Worm (Caenorhabditis elegans) whole organism, L2 larva: ENCODE data around the gene exp-1.

Experiments
- C34F6.9 ChIP-seq: fragments of 150-350 bp; optimal IDR thresholded peaks from 2 replicates; lab custom pipeline; 2014; ENCODE audit warnings: missing biosample characterization, missing genetic modification characterization
- F13H6.1 ChIP-seq: sonication (generic microtip); optimal IDR thresholded peaks from 2 replicates; lab custom pipeline; 2016; ENCODE audit warnings: missing genetic modification characterization, missing compliant biosample characterization
- R02D3.7 ChIP-seq: fragments of 150-350 bp; optimal IDR thresholded peaks from 2 replicates; lab custom pipeline; 2014; ENCODE audit warnings: missing biosample characterization, missing genetic modification characterization
- Y55F3AM.14 ChIP-seq: fragments of 200-800 bp; sonication (Bioruptor generic); optimal IDR thresholded peaks from 2 replicates; lab custom pipeline; 2018; ENCODE audit warnings: mild to moderate bottlenecking, missing genetic modification characterization, missing compliant biosample characterization
- ZK546.5 ChIP-seq: sonication (generic microtip); optimal IDR thresholded peaks from 2 replicates; lab custom pipeline; 2017; ENCODE audit warnings: missing biosample characterization, missing genetic modification characterization
- alr-1 ChIP-seq: fragments of 150-350 bp; optimal IDR thresholded peaks from 2 replicates; lab custom pipeline; 2014; ENCODE audit warnings: missing biosample characterization, missing genetic modification characterization
- ama-1 ChIP-seq: fragments of 150-350 bp; optimal IDR thresholded peaks from 2 replicates; lab custom pipeline; 2018; ENCODE audit warnings: inconsistent platforms
- blmp-1 ChIP-seq: sonication (generic microtip); optimal IDR thresholded peaks from 2 replicates; lab custom pipeline; 2017; ENCODE audit warnings: missing genetic modification characterization, mild to moderate bottlenecking, missing compliant biosample characterization, antibody characterized with exemption, moderate library complexity; ENCODE audit not compliant: insufficient read depth
- ceh-16 ChIP-seq: fragments of 150-350 bp; optimal IDR thresholded peaks from 2 replicates; lab custom pipeline; 2014; ENCODE audit warnings: missing biosample characterization, missing genetic modification characterization
- ceh-82 ChIP-seq: fragments of 150-350 bp; optimal IDR thresholded peaks from 2 replicates; lab custom pipeline; 2014; ENCODE audit warnings: missing biosample characterization, missing genetic modification characterization
- crh-2 ChIP-seq: sonication (generic microtip); optimal IDR thresholded peaks from 2 replicates; lab custom pipeline; 2017; ENCODE audit warnings: missing biosample characterization, missing genetic modification characterization
- egl-27 ChIP-seq: sonication (generic microtip); optimal IDR thresholded peaks from 3 replicates; lab custom pipeline; 2017; ENCODE audit warnings: missing biosample characterization, missing genetic modification reagents, missing genetic modification characterization
- elt-3 ChIP-seq: sonication (generic microtip); optimal IDR thresholded peaks from 2 replicates; lab custom pipeline; 2017; ENCODE audit warnings: missing biosample characterization, missing genetic modification characterization
- fos-1 ChIP-seq: fragments of 150-350 bp; optimal IDR thresholded peaks from 2 replicates; lab custom pipeline; 2014; ENCODE audit warnings: missing biosample characterization, missing genetic modification characterization
- lin-11 ChIP-seq: fragments of 150-350 bp; sonication (generic microtip); optimal IDR thresholded peaks from 2 replicates; lab custom pipeline; 2014; ENCODE audit warnings: missing biosample characterization, missing genetic modification characterization, inconsistent platforms, mixed read lengths
- lin-13 ChIP-seq: fragments of 150-350 bp; optimal IDR thresholded peaks from 2 replicates; lab custom pipeline; 2014; ENCODE audit warnings: missing biosample characterization, missing genetic modification reagents, missing genetic modification characterization
- lin-39 ChIP-seq: fragments of 150-350 bp; optimal IDR thresholded peaks from 2 replicates; lab custom pipeline; 2014; ENCODE audit warnings: missing biosample characterization, missing genetic modification reagents, missing genetic modification characterization
- lsy-2 ChIP-seq, 2 experiments: fragments of 150-350 bp in 1 of 2; sonication (generic microtip) in 1 of 2; optimal IDR thresholded peaks; 2 replicates each; lab custom pipeline; 2014 to 2017; ENCODE audit warnings: missing biosample characterization in 2 of 2, missing genetic modification characterization in 2 of 2
- mdl-1 ChIP-seq, 2 experiments: fragments of 150-350 bp in 1 of 2; sonication (generic microtip) in 1 of 2; optimal IDR thresholded peaks; 2 replicates each; lab custom pipeline; 2017; ENCODE audit warnings: missing biosample characterization in 2 of 2, missing genetic modification characterization in 2 of 2
- nhr-10 ChIP-seq: sonication (generic microtip); optimal IDR thresholded peaks from 2 replicates; lab custom pipeline; 2017; ENCODE audit warnings: missing biosample characterization, missing genetic modification characterization
- nhr-11 ChIP-seq: fragments of 150-350 bp; optimal IDR thresholded peaks from 2 replicates; lab custom pipeline; 2014; ENCODE audit warnings: missing biosample characterization, missing genetic modification characterization
- nhr-129 ChIP-seq: fragments of 150-350 bp; optimal IDR thresholded peaks from 2 replicates; lab custom pipeline; 2014; ENCODE audit warnings: missing biosample characterization, missing genetic modification characterization
- nhr-6 ChIP-seq: fragments of 150-350 bp; optimal IDR thresholded peaks from 2 replicates; lab custom pipeline; 2014; ENCODE audit warnings: missing biosample characterization, missing genetic modification characterization
- nhr-77 ChIP-seq: fragments of 150-350 bp; optimal IDR thresholded peaks from 2 replicates; lab custom pipeline; 2014; ENCODE audit warnings: missing biosample characterization, missing genetic modification characterization
- sem-4 ChIP-seq: fragments of 150-350 bp; optimal IDR thresholded peaks from 2 replicates; lab custom pipeline; 2014; ENCODE audit warnings: missing biosample characterization, missing genetic modification reagents, missing genetic modification characterization
- sma-3 ChIP-seq: sonication (generic microtip); optimal IDR thresholded peaks from 2 replicates; lab custom pipeline; 2016; ENCODE audit warnings: missing genetic modification reagents, missing genetic modification characterization, missing compliant biosample characterization
- sma-9 ChIP-seq, 2 experiments: fragments of 150-350 bp in 1 of 2; sonication (generic microtip) in 1 of 2; optimal IDR thresholded peaks; 2 replicates each; lab custom pipeline; 2014 to 2016; ENCODE audit warnings: missing genetic modification characterization in 2 of 2, mild to moderate bottlenecking in 1 of 2, missing biosample characterization in 1 of 2, missing compliant biosample characterization in 1 of 2, missing genetic modification reagents in 1 of 2, moderate library complexity in 1 of 2
- snpc-4 ChIP-seq: fragments of 150-350 bp; optimal IDR thresholded peaks from 2 replicates; lab custom pipeline; 2014; ENCODE audit warnings: missing biosample characterization, missing genetic modification characterization
- unc-39 ChIP-seq: fragments of 150-350 bp; optimal IDR thresholded peaks from 2 replicates; lab custom pipeline; 2014; ENCODE audit warnings: missing biosample characterization, missing genetic modification characterization
- zag-1 ChIP-seq: fragments of 150-350 bp; optimal IDR thresholded peaks from 2 replicates; lab custom pipeline; 2014; ENCODE audit warnings: missing biosample characterization, missing genetic modification characterization
- ztf-1 ChIP-seq: fragments of 200-800 bp; sonication (Bioruptor generic); conservative IDR thresholded peaks from 2 replicates; pipeline ENCODE4 v1.3.6; 2022; ENCODE audit warnings: missing genetic modification characterization, missing compliant biosample characterization
- ztf-11 ChIP-seq: sonication (generic microtip); optimal IDR thresholded peaks from 2 replicates; lab custom pipeline; 2017; ENCODE audit warnings: missing biosample characterization, missing genetic modification characterization
- ztf-4 ChIP-seq: fragments of 150-350 bp; optimal IDR thresholded peaks from 2 replicates; lab custom pipeline; 2014; ENCODE audit warnings: missing biosample characterization, missing genetic modification characterization

The exp-1 gene

DNA sequence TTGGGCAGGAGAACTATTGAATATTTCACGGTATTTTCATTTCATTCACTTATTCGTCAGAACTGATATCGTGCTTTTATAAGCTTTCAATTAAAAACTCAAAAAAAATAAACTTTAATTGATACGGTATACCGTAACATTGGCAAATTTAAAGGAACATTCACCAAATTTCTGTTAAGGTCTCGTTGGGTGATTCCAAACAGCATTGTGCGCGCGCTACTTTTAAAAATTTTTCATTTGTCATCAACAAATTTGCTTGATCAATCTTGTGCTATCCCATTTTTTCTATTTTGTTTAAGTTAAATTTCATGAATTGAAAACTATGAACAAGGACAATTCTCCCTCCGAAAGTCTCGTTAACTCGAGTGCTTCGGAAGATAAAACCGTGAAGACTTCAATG, 37.6 kb upstream of the exp-1 start, which contains the start of gene szy-4:
szy-4 (plus strand) TSS at position 229 of the 400 bp plus-strand sequence.
- TF ChIP-seq F13H6.1 (tag; lab: Kevin White, UChicago) (no peak), nhr-6 (tag; lab: Kevin White, UChicago) (no peak), lin-39 (tag; lab: Kevin White, UChicago) (no peak), lin-13 (GFP tag; lab: Kevin White, UChicago) (no peak), fos-1 (tag; lab: Kevin White, UChicago) (no peak), ztf-11 (tag; lab: Kevin White, UChicago) (no peak), egl-27 (tag; lab: Kevin White, UChicago) (no peak), nhr-129 (no peak), C34F6.9 (tag; lab: Kevin White, UChicago) (no peak), nhr-77 (no peak), lsy-2 (tag; optimal IDR thresholded peaks at IDR 0.05; lab: Kevin White, UChicago) (no peak), R02D3.7 (no peak), nhr-11 (tag; lab: Kevin White, UChicago) (no peak)

DNA sequence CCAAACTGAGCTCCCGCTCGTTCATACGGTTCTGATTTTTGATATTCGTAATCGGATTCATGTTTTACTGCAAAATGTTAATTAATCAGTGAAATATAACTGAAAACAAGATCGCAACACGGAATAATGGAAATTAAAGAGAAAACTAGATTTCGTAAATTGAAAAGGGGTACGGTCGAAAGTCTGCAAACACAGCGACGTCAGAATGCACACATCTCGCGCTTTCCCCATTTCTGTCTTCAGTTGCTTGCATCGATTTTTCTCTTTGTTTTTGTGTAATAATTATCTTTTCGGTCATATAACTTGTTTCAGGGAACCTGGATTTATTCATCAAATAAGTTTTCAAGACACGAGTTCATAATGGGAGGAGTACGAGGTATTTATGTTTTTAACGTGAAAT, 36.0 kb upstream of the exp-1 start, which contains the start of the genes rbmx-2 and C30B5.2:
rbmx-2 (minus strand) TSS at position 74 of the 400 bp plus-strand sequence.
C30B5.2 (plus strand) TSS at position 306 of the 400 bp plus-strand sequence.
- no peak for TF ChIP-seq Y55F3AM.14 (GFP tag; lab: Kevin White, UChicago)
- TF ChIP-seq ceh-16 (tag; lab: Kevin White, UChicago), result peak; percentile 2
- TF ChIP-seq fos-1 (tag; lab: Kevin White, UChicago), result peak; percentile 26
- peak; percentile 53 for TF ChIP-seq nhr-129
- no peak for TF ChIP-seq nhr-10 (tag; lab: Kevin White, UChicago)
- TF ChIP-seq lsy-2 (tag; optimal IDR thresholded peaks at IDR 0.05; lab: Kevin White, UChicago), result peak; percentile 69 to 92
- peak; percentile 55 for TF ChIP-seq sma-9 (GFP tag; optimal IDR thresholded peaks at IDR 0.05; lab: Kevin White, UChicago)
- no peak for TF ChIP-seq sma-9 (tag; optimal IDR thresholded peaks at IDR 0.05; lab: Kevin White, UChicago)
- peak; percentile 24 for TF ChIP-seq lin-11 (tag; lab: Kevin White, UChicago)
- peak; percentile 22 for TF ChIP-seq sma-3 (GFP tag; lab: Kevin White, UChicago)

DNA sequence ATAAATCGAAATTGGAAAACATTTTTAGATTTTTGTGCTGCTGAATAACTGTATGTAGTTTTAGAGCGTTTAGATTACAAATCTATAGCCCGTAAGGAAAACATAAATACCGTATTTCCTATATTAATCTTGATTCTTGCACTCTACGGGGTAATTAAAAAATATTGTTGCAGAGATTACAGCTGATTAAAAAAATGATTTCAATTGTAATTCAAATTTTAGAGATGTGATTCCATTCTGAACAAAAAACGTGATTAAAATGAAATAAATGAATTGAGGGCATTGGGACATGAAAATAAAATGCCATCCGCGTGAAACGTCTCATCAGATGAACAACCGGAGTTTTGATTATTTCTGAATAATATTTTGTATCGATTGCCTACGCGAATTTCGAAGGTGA, 31.6 kb upstream of the exp-1 start, which contains the start of gene cpb-2:
cpb-2 (plus strand) TSS at position 301 of the 400 bp plus-strand sequence.
- no peak for TF ChIP-seq ztf-11 (tag; lab: Kevin White, UChicago)
- TF ChIP-seq ztf-1 (GFP tag; lab: Robert Waterston, UW), result no peak
- no peak for TF ChIP-seq blmp-1
- no peak for TF ChIP-seq elt-3 (tag; lab: Kevin White, UChicago)
- no peak for TF ChIP-seq alr-1 (tag; lab: Kevin White, UChicago)
- no peak for TF ChIP-seq Y55F3AM.14 (GFP tag; lab: Kevin White, UChicago)
- TF ChIP-seq R02D3.7, result no peak
- TF ChIP-seq F13H6.1 (tag; lab: Kevin White, UChicago), result no peak
- TF ChIP-seq ZK546.5 (tag; lab: Kevin White, UChicago), result no peak
- TF ChIP-seq sma-3 (GFP tag; lab: Kevin White, UChicago), result no peak
- TF ChIP-seq mdl-1 (tag; optimal IDR thresholded peaks at IDR 0.05; lab: Kevin White, UChicago), result no peak
- TF ChIP-seq C34F6.9 (tag; lab: Kevin White, UChicago), result no peak
- TF ChIP-seq snpc-4 (tag; lab: Kevin White, UChicago), result no peak
- TF ChIP-seq ztf-4 (tag; lab: Kevin White, UChicago), result no peak
- no peak for TF ChIP-seq ceh-82
- no peak for TF ChIP-seq unc-39 (tag; lab: Kevin White, UChicago)
- TF ChIP-seq sem-4 (tag; lab: Kevin White, UChicago), result no peak
- no peak for TF ChIP-seq lin-13 (GFP tag; lab: Kevin White, UChicago)

DNA sequence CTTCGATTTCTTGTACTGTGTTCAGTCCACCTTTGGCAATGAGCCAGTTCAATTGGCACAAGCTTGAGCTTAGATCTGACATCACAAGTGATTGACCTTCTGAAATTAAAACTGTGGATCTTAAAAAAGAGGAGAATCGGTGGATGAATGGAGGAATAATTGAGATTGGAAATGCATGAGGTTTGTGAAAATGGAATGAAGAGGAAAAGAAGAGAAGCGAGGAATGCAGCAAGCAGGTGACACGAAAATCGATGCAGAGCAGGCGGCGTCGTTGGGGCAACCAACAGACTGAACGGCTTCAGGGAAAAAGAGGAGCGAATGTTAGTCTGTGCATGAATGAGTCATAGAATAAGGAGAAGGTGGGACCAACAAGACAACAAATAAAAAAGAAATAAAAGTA, 30.4 kb upstream of the exp-1 start, which contains the start of gene fkh-8:
fkh-8 (minus strand) TSS at position 101 of the 400 bp plus-strand sequence.
- TF ChIP-seq crh-2 (tag; lab: Kevin White, UChicago) (no peak), ama-1 (lab: Kevin White, UChicago) (no peak), alr-1 (tag; lab: Kevin White, UChicago) (no peak), blmp-1 (no peak), zag-1 (tag; lab: Kevin White, UChicago) (no peak), lsy-2 (tag; optimal IDR thresholded peaks at IDR 0.05; lab: Kevin White, UChicago) (no peak), nhr-6 (tag; lab: Kevin White, UChicago) (no peak), nhr-129 (no peak), unc-39 (tag; lab: Kevin White, UChicago) (no peak)
